Worm (Caenorhabditis elegans): ENCODE measurements around the gene F01D5.8.

- no peak for TF ChIP-seq flt-1 (GFP tag; IDR thresholded peaks at IDR 0.05)
- TF ChIP-seq ama-1 (optimal IDR thresholded peaks at IDR 0.05): no peak
- no peak for TF ChIP-seq B0310.2 (tag; optimal IDR thresholded peaks at IDR 0.05)
These were observed 48.2 kb upstream of the F01D5.8 start, which contains the start of gene rpi-1 for ce11 chrII:13962319-13962718.

Measured in whole organism, early embryonic.